Worm (Caenorhabditis elegans) whole organism, young adult: ENCODE measurements around the gene srz-25.

Source experiments
- F49E8.2 ChIP-seq: sonication (generic microtip); optimal IDR thresholded peaks from 3 replicates; lab custom pipeline; 2017; ENCODE audit warnings: missing genetic modification characterization, mild to moderate bottlenecking, missing compliant biosample characterization, antibody characterized with exemption, moderate library complexity; ENCODE audit not compliant: insufficient read depth
- ceh-40 ChIP-seq: fragments of 200-800 bp; sonication (Bioruptor generic); IDR thresholded peaks from 2 replicates; pipeline ENCODE4 v1.3.6; 2022; ENCODE audit warnings: missing genetic modification characterization, missing compliant biosample characterization
- dox-1 ChIP-seq: fragments of 200-800 bp; sonication (Bioruptor generic); IDR thresholded peaks from 2 replicates; pipeline ENCODE4 v1.3.6; 2022; ENCODE audit warnings: missing genetic modification reagents, missing genetic modification characterization, missing compliant biosample characterization
- egl-44 ChIP-seq: fragments of 200-800 bp; sonication (Bioruptor generic); IDR thresholded peaks from 2 replicates; pipeline ENCODE4 v1.3.6; 2022; ENCODE audit warnings: missing genetic modification reagents, missing genetic modification characterization, missing compliant biosample characterization
- repo-1 ChIP-seq: sonication (generic microtip); optimal IDR thresholded peaks from 2 replicates; lab custom pipeline; 2017; ENCODE audit warnings: mild to moderate bottlenecking, missing genetic modification characterization, missing compliant biosample characterization
- unc-130 ChIP-seq: sonication (generic microtip); optimal IDR thresholded peaks from 2 replicates; lab custom pipeline; 2016; ENCODE audit warnings: missing genetic modification reagents, missing genetic modification characterization, missing compliant biosample characterization

- no peak for TF ChIP-seq repo-1 (tag; lab: Kevin White, UChicago)
- no peak for TF ChIP-seq ceh-40 (GFP tag; lab: Robert Waterston, UW)
- no peak for TF ChIP-seq unc-130 (GFP tag; lab: Kevin White, UChicago)
- TF ChIP-seq egl-44, result no peak
- no peak for TF ChIP-seq F49E8.2
- TF ChIP-seq dox-1, result no peak
Measured at ce11 chrV:17580017-17580416, 39.6 kb downstream of the srz-25 start.
